Fruit fly (Drosophila melanogaster): ENCODE measurements around the gene Nipsnap.
A peak's percentile ranks its signal among the peaks of the same experiment; 100 is the strongest.

The Nipsnap gene

dm6 chrX:16090179-16091144, 17.1 kb upstream of the Nipsnap start:
- peak; percentile 61 for TF ChIP-seq CG15710 (tag; optimal IDR thresholded peaks at IDR 0.05)
- peak; percentile 89 for TF ChIP-seq CG32121 (GFP tag; IDR thresholded peaks at IDR 0.05)
- peak; percentile 93 for TF ChIP-seq Ets98B (GFP tag; IDR thresholded peaks at IDR 0.05)
- peak; percentile 96 for TF ChIP-seq CG4496 (GFP tag; IDR thresholded peaks at IDR 0.05)
- peak; percentile 83 for TF ChIP-seq CG12605 (GFP tag; IDR thresholded peaks at IDR 0.05)
- TF ChIP-seq Pif1A (GFP tag; optimal IDR thresholded peaks at IDR 0.05): peak; percentile 56
- peak; percentile 45 for TF ChIP-seq CG9948 (tag; optimal IDR thresholded peaks at IDR 0.05)
- peak; percentile 85 for TF ChIP-seq fd96Ca (GFP tag; IDR thresholded peaks at IDR 0.05)
- TF ChIP-seq CG34367 (tag; optimal IDR thresholded peaks at IDR 0.05): peak; percentile 45
- TF ChIP-seq CG17806 (tag; optimal IDR thresholded peaks at IDR 0.05): peak; percentile 60
- TF ChIP-seq CG8159 (tag; optimal IDR thresholded peaks at IDR 0.05): peak; percentile 60
- TF ChIP-seq CG8301 (tag; optimal IDR thresholded peaks at IDR 0.05): peak; percentile 72
- no peak for TF ChIP-seq gl (tag; optimal IDR thresholded peaks at IDR 0.05)
- TF ChIP-seq D1 (tag; optimal IDR thresholded peaks at IDR 0.05): no peak
- peak; percentile 74 for TF ChIP-seq CG10348 (GFP tag; IDR thresholded peaks at IDR 0.05)
- peak; percentile 54 for TF ChIP-seq Snoo (tag; optimal IDR thresholded peaks at IDR 0.05)
- TF ChIP-seq rn (GFP tag; IDR thresholded peaks at IDR 0.05): peak; percentile 68; the same call in 1 of the 2 replicates
- no peak for TF ChIP-seq EcR (GFP tag; optimal IDR thresholded peaks at IDR 0.05)
- no peak for TF ChIP-seq CG13204 (GFP tag; optimal IDR thresholded peaks at IDR 0.05)
- peak; percentile 47 for TF ChIP-seq Pif1B (GFP tag; optimal IDR thresholded peaks at IDR 0.05)
- peak; percentile 66 for TF ChIP-seq CG14655 (GFP tag; optimal IDR thresholded peaks at IDR 0.05)

DNA sequence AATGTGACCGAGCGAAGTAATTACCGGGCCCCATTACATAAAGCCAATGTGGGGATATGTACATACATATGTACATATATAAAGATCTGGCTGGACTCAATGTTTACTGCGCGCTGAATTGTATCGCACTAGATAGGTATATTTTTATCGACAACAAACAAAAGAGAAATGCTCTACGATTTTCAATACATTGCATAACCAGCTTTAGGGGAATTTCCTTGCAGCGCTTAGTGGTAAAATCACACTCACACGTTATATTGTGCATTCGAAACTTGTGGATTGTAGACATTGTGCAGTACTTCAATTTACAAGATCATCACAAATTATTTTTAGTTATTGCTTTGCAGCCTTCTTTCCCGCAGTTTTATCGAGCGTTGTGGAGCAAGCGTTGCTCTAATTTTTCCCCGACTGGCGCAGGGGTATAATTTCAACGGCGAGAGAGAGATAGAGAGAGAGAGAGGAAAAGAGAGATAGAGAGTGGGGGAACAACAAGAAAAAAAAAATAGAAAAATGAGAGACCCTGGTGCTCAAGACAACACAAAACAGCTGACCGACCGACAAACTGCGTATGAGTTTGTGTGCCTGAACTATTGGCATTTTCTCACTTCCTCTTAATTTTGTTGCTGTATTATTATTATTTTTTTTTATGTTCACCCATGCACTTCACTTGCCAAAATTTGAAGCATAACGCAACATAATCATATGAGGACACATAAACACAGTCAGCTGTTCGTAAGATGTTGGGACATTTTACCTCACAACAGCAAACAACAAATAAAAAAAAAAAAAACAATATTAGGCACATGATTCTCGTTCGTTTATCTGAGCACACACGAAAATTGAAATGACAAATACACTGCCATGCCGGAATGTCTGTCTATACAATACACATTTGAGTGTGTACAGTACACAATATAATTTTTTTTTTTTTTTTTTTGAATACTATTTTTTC, 15.9 kb upstream of the Nipsnap start:
- no peak for TF ChIP-seq EcR (GFP tag; optimal IDR thresholded peaks at IDR 0.05)
- TF ChIP-seq Ets98B (GFP tag; IDR thresholded peaks at IDR 0.05): peak; percentile 39
- no peak for TF ChIP-seq CG9948 (tag; optimal IDR thresholded peaks at IDR 0.05)
- peak; percentile 39; the same call in 1 of the 2 replicates for TF ChIP-seq CG12605 (GFP tag; IDR thresholded peaks at IDR 0.05)
- TF ChIP-seq CG4496 (GFP tag; IDR thresholded peaks at IDR 0.05): peak; percentile 67
- no peak for TF ChIP-seq CG8159 (tag; optimal IDR thresholded peaks at IDR 0.05)
- TF ChIP-seq CG32121 (GFP tag; IDR thresholded peaks at IDR 0.05): 0 out of 2 replicates have a peak, but pooled peaks have one; percentile 12

- TF ChIP-seq CG34367 (tag; optimal IDR thresholded peaks at IDR 0.05) (no peak), CG8301 (tag; optimal IDR thresholded peaks at IDR 0.05) (no peak), Snoo (tag; optimal IDR thresholded peaks at IDR 0.05) (no peak), fd96Ca (GFP tag; IDR thresholded peaks at IDR 0.05) (no peak), EcR (GFP tag; optimal IDR thresholded peaks at IDR 0.05) (no peak), CG4496 (GFP tag; IDR thresholded peaks at IDR 0.05) (no peak), D1 (tag; optimal IDR thresholded peaks at IDR 0.05) (no peak), CG13204 (GFP tag; optimal IDR thresholded peaks at IDR 0.05) (no peak), CG9948 (tag; optimal IDR thresholded peaks at IDR 0.05) (no peak), CG8159 (tag; optimal IDR thresholded peaks at IDR 0.05) (no peak), rn (GFP tag; IDR thresholded peaks at IDR 0.05) (no peak), Pif1A (GFP tag; optimal IDR thresholded peaks at IDR 0.05) (no peak), CG10348 (GFP tag; IDR thresholded peaks at IDR 0.05) (no peak)
Measured at dm6 chrX:16088279-16088678, 14.9 kb upstream of the Nipsnap start.

DNA sequence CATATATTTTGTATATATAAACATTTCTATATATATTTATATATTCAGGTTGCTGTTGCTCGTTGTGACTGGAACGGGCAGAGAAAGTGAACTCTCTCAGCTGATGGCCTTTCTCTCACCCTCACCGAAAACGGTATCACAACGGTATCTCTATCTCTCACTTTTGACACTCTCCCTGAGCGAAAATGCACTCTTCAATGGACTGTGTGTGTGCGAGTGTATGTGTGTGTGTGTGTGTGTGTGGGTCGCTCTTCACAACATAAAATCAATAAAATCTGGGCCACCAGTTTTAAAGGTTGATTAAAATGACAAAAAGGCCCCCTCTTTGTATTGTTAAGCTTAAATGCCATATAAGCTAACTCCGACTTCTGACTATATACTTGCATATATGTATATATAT, 14.1 kb upstream of the Nipsnap start:
- TF ChIP-seq gl (tag; optimal IDR thresholded peaks at IDR 0.05): no peak
- no peak for TF ChIP-seq Ets98B (GFP tag; IDR thresholded peaks at IDR 0.05)
- no peak for TF ChIP-seq CG8301 (tag; optimal IDR thresholded peaks at IDR 0.05)
- no peak for TF ChIP-seq Pif1B (GFP tag; optimal IDR thresholded peaks at IDR 0.05)
- TF ChIP-seq D1 (tag; optimal IDR thresholded peaks at IDR 0.05): no peak
- TF ChIP-seq Pif1A (GFP tag; optimal IDR thresholded peaks at IDR 0.05): no peak
- TF ChIP-seq CG10348 (GFP tag; IDR thresholded peaks at IDR 0.05): no peak
- TF ChIP-seq Snoo (tag; optimal IDR thresholded peaks at IDR 0.05): no peak
- TF ChIP-seq CG34367 (tag; optimal IDR thresholded peaks at IDR 0.05): no peak
- no peak for TF ChIP-seq fd96Ca (GFP tag; IDR thresholded peaks at IDR 0.05)

dm6 chrX:16085865-16086592, 12.7 kb upstream of the Nipsnap start:
- peak; percentile 21 for TF ChIP-seq CG14655 (GFP tag; optimal IDR thresholded peaks at IDR 0.05)
- no peak for TF ChIP-seq CG13204 (GFP tag; optimal IDR thresholded peaks at IDR 0.05)
- TF ChIP-seq Pif1A (GFP tag; optimal IDR thresholded peaks at IDR 0.05): peak; percentile 28
- TF ChIP-seq CG17806 (tag; optimal IDR thresholded peaks at IDR 0.05): no peak
- no peak for TF ChIP-seq gl (tag; optimal IDR thresholded peaks at IDR 0.05)
- TF ChIP-seq CG32121 (GFP tag; IDR thresholded peaks at IDR 0.05): peak; percentile 43; the same call in 1 of the 2 replicates
- no peak for TF ChIP-seq EcR (GFP tag; optimal IDR thresholded peaks at IDR 0.05)
- TF ChIP-seq CG8159 (tag; optimal IDR thresholded peaks at IDR 0.05): peak; percentile 59
- no peak for TF ChIP-seq D1 (tag; optimal IDR thresholded peaks at IDR 0.05)
- TF ChIP-seq Ets98B (GFP tag; IDR thresholded peaks at IDR 0.05): no peak
- no peak for TF ChIP-seq Pif1B (GFP tag; optimal IDR thresholded peaks at IDR 0.05)
- TF ChIP-seq CG9948 (tag; optimal IDR thresholded peaks at IDR 0.05): no peak
- TF ChIP-seq Snoo (tag; optimal IDR thresholded peaks at IDR 0.05): no peak
- TF ChIP-seq CG8301 (tag; optimal IDR thresholded peaks at IDR 0.05): no peak
- 0 out of 3 replicates have a peak, but pooled peaks have one; percentile 35 for TF ChIP-seq CG4496 (GFP tag; IDR thresholded peaks at IDR 0.05)
- no peak for TF ChIP-seq CG10348 (GFP tag; IDR thresholded peaks at IDR 0.05)
- TF ChIP-seq CG15710 (tag; optimal IDR thresholded peaks at IDR 0.05): no peak
- no peak for TF ChIP-seq rn (GFP tag; IDR thresholded peaks at IDR 0.05)
- TF ChIP-seq CG34367 (tag; optimal IDR thresholded peaks at IDR 0.05): peak; percentile 14
- 0 out of 2 replicates have a peak, but pooled peaks have one; percentile 19 for TF ChIP-seq CG12605 (GFP tag; IDR thresholded peaks at IDR 0.05)
- TF ChIP-seq fd96Ca (GFP tag; IDR thresholded peaks at IDR 0.05): 0 out of 3 replicates have a peak, but pooled peaks have one; percentile 43

All from whole organism, pupa.